Fruit fly (Drosophila melanogaster): ENCODE results near the gene CG9541.
A peak's percentile ranks its signal among the peaks of the same experiment; 100 is the strongest.

Gene CG9541

DNA sequence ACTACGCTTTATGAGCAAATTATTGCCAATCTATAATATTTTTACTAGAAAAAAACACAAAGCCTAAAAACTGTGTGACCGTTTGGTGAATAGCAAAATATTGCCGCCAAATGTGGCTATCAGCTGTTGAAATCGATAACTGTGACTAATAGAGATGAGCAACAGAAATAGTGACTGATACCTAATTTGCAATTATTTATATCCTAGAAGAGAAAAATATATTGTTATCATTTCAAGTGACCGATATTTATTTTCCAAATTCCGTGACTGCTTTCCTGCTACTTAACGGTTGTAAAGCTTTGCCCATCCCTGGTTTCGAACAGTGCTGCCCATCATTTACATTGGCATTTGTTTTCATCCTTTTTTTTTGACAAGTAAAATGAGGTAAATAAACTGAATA, 22.1 kb upstream of the CG9541 start, which contains the start of the genes alien and CG18661 (continued):
- TF ChIP-seq so (GFP tag; IDR thresholded peaks at IDR 0.05), result peak; percentile 82
- TF ChIP-seq CG5953 (GFP tag; IDR thresholded peaks at IDR 0.05), result peak; percentile 91
- TF ChIP-seq ara (GFP tag; IDR thresholded peaks at IDR 0.05), result peak; percentile 66; the same call in 1 of the 2 replicates
- no peak for TF ChIP-seq zen2 (GFP tag; IDR thresholded peaks at IDR 0.05; ENCODE audit: partially characterized antibody)
- TF ChIP-seq croc (GFP tag; conservative IDR thresholded peaks at IDR 0.05), result peak; percentile 91
- TF ChIP-seq Poxn (GFP tag; IDR thresholded peaks at IDR 0.05), result peak; percentile 54; the same call in 1 of the 2 replicates
- peak; percentile 64 to 82 for TF ChIP-seq chif (GFP tag; optimal IDR thresholded peaks at IDR 0.05)
- TF ChIP-seq CG31388 (GFP tag; optimal IDR thresholded peaks at IDR 0.05), result no peak
- TF ChIP-seq CG6254 (GFP tag; optimal IDR thresholded peaks at IDR 0.05), result no peak
- TF ChIP-seq CG13287 (GFP tag; IDR thresholded peaks at IDR 0.05; ENCODE audit: partially characterized antibody), result peak; percentile 81
- TF ChIP-seq Camta (GFP tag; optimal IDR thresholded peaks at IDR 0.05), result peak; percentile 93
- TF ChIP-seq CG31224 (GFP tag; IDR thresholded peaks at IDR 0.05), result peak; percentile 74
- 0 out of 2 replicates have a peak, but pooled peaks have one; percentile 13 for TF ChIP-seq dan (GFP tag; IDR thresholded peaks at IDR 0.05)
- peak; percentile 73 for TF ChIP-seq CG17361 (GFP tag; IDR thresholded peaks at IDR 0.05)
- TF ChIP-seq ato (GFP tag; IDR thresholded peaks at IDR 0.05; ENCODE audit: partially characterized antibody), result peak; percentile 36; the same call in 1 of the 2 replicates
- peak; percentile 95 for TF ChIP-seq tx (GFP tag; optimal IDR thresholded peaks at IDR 0.05)
- TF ChIP-seq pzg (GFP tag; optimal IDR thresholded peaks at IDR 0.05), result peak; percentile 86
- TF ChIP-seq Max (GFP tag; optimal IDR thresholded peaks at IDR 0.05), result peak; percentile 45
- TF ChIP-seq Fer1 (GFP tag; optimal IDR thresholded peaks at IDR 0.05), result peak; percentile 54
- TF ChIP-seq zfh1 (GFP tag; IDR thresholded peaks at IDR 0.05), result peak; percentile 88
- peak; percentile 91 for TF ChIP-seq p53 (GFP tag; optimal IDR thresholded peaks at IDR 0.05)
- TF ChIP-seq CG17328 (GFP tag; IDR thresholded peaks at IDR 0.05), result peak; percentile 66; the same call in 1 of the 2 replicates
- TF ChIP-seq nerfin-1 (tag; optimal IDR thresholded peaks at IDR 0.05), result peak; percentile 29
- TF ChIP-seq CG2202 (tag; optimal IDR thresholded peaks at IDR 0.05), result no peak
- TF ChIP-seq Myb (GFP tag; optimal IDR thresholded peaks at IDR 0.05), result peak; percentile 99
- TF ChIP-seq CG7928 (GFP tag; optimal IDR thresholded peaks at IDR 0.05), result peak; percentile 91
- TF ChIP-seq CG1024 (GFP tag; IDR thresholded peaks at IDR 0.05), result peak; percentile 95
- TF ChIP-seq hbn (GFP tag; IDR thresholded peaks at IDR 0.05; ENCODE audit: partially characterized antibody), result no peak
- peak; percentile 80 for TF ChIP-seq ewg (GFP tag; optimal IDR thresholded peaks at IDR 0.05)
- peak; percentile 65 for TF ChIP-seq gro (GFP tag; optimal IDR thresholded peaks at IDR 0.05)
- peak; percentile 66 for TF ChIP-seq zen (tag; optimal IDR thresholded peaks at IDR 0.05)
- TF ChIP-seq CG14441 (GFP tag; IDR thresholded peaks at IDR 0.05), result peak; percentile 91
- no peak for TF ChIP-seq CG15479 (GFP tag; optimal IDR thresholded peaks at IDR 0.05)
- peak; percentile 40; the same call in 1 of the 2 replicates for TF ChIP-seq Bgb (GFP tag; IDR thresholded peaks at IDR 0.05; ENCODE audit: partially characterized antibody)
- TF ChIP-seq CG7963 (GFP tag; IDR thresholded peaks at IDR 0.05; ENCODE audit: partially characterized antibody), result no peak
- peak; percentile 46 for TF ChIP-seq CG8388 (GFP tag; optimal IDR thresholded peaks at IDR 0.05)
- peak; percentile 78 for TF ChIP-seq eyg (GFP tag; optimal IDR thresholded peaks at IDR 0.05)
- no peak for TF ChIP-seq corto (GFP tag; optimal IDR thresholded peaks at IDR 0.05)
- TF ChIP-seq Fer3 (tag; optimal IDR thresholded peaks at IDR 0.05), result peak; percentile 50
- TF ChIP-seq tup (GFP tag; optimal IDR thresholded peaks at IDR 0.05), result peak; percentile 57
- TF ChIP-seq bsh (GFP tag; optimal IDR thresholded peaks at IDR 0.05), result peak in 1 of 2 experiments; percentile 59
- TF ChIP-seq CG11085 (GFP tag; IDR thresholded peaks at IDR 0.05), result peak; percentile 86
- TF ChIP-seq HLH54F (GFP tag; optimal IDR thresholded peaks at IDR 0.05), result peak; percentile 82
- peak; percentile 91 for TF ChIP-seq lmd (GFP tag; IDR thresholded peaks at IDR 0.05)
- peak; percentile 93 for TF ChIP-seq slou (GFP tag; optimal IDR thresholded peaks at IDR 0.05)
- TF ChIP-seq CG17912 (GFP tag; optimal IDR thresholded peaks at IDR 0.05), result peak; percentile 77
- TF ChIP-seq Opbp (GFP tag; IDR thresholded peaks at IDR 0.05; ENCODE audit: partially characterized antibody), result peak; percentile 28; the same call in 1 of the 3 replicates
- peak; percentile 49 for TF ChIP-seq Sox100B (GFP tag; optimal IDR thresholded peaks at IDR 0.05)
- TF ChIP-seq Oaz (GFP tag; IDR thresholded peaks at IDR 0.05), result peak; percentile 95
- TF ChIP-seq Dll (GFP tag; IDR thresholded peaks at IDR 0.05; ENCODE audit: partially characterized antibody), result peak; percentile 70

All from whole organism, embryonic.